Fruit fly (Drosophila melanogaster) whole organism, wandering third instar larva: ENCODE measurements around the gene CG15431.

Experiments used
- Hr78 ChIP-seq: fragments of >200 bp; optimal IDR thresholded peaks from 2 replicates; lab custom pipeline; 2017; ENCODE audit warnings: missing biosample characterization, missing genetic modification characterization
- Hr83 ChIP-seq: fragments of 200-300 bp; sonication (Bioruptor generic); optimal IDR thresholded peaks from 2 replicates; lab custom pipeline; 2016; ENCODE audit warnings: missing biosample characterization, mild to moderate bottlenecking, missing genetic modification characterization, moderate library complexity; ENCODE audit not compliant: poor library complexity, severe bottlenecking
- Jra ChIP-seq: sonication (Bioruptor generic); optimal IDR thresholded peaks from 2 replicates; lab custom pipeline; 2016; ENCODE audit warnings: missing biosample characterization, missing genetic modification characterization
- Myc ChIP-seq: fragments of >200 bp; optimal IDR thresholded peaks from 2 replicates; lab custom pipeline; 2017
- N ChIP-seq: fragments of >200 bp; optimal IDR thresholded peaks from 2 replicates; lab custom pipeline; 2018; ENCODE audit warnings: missing biosample characterization, missing external identifiers, missing genetic modification characterization
- dmrt93B ChIP-seq: fragments of 200-800 bp; sonication (Bioruptor generic); optimal IDR thresholded peaks from 2 replicates; lab custom pipeline; 2018; ENCODE audit warnings: missing biosample characterization, mild to moderate bottlenecking, missing genetic modification characterization
- dsf ChIP-seq: sonication (Bioruptor generic); optimal IDR thresholded peaks from 2 replicates; lab custom pipeline; 2016; ENCODE audit warnings: missing biosample characterization, missing genetic modification characterization, borderline replicate concordance
- h ChIP-seq: fragments of 200-800 bp; sonication (Bioruptor generic); optimal IDR thresholded peaks from 3 replicates; lab custom pipeline; 2016; ENCODE audit warnings: missing biosample characterization, mild to moderate bottlenecking, missing genetic modification characterization
- jim ChIP-seq: fragments of 175-275, 200-325 bp; sonication (Bioruptor generic); optimal IDR thresholded peaks from 2 replicates; lab custom pipeline; 2016; ENCODE audit warnings: missing biosample characterization, mild to moderate bottlenecking, missing genetic modification characterization
- lola ChIP-seq: fragments of >200 bp; optimal IDR thresholded peaks from 2 replicates; lab custom pipeline; 2017; ENCODE audit warnings: missing biosample characterization, missing genetic modification characterization
- sv ChIP-seq: fragments of 200-800 bp; sonication (Bioruptor generic); optimal IDR thresholded peaks from 3 replicates; lab custom pipeline; 2016; ENCODE audit warnings: missing biosample characterization, missing genetic modification characterization

DNA sequence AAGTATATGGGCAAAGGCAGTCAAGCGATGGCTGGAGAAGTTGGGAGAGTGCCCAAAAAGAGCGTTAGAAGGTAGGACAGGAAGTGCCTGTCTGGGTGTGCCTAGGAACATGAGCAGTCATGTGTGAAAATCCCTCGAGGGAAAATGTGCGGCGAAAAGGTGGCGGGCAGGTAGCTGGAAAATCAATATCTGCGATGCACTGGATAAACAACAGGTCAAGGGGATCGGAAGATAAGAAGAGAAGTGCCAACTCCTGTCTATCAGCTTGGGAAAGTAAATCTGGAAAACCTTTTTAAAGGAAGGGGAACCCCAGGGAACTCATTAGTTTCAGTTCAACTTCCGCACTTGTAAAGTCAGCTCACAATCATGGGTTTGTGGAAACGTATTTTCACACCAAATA, 62.7 kb downstream of the CG15431 start:
- TF ChIP-seq Hr83 (GFP tag; lab: Kevin White, UChicago) (no peak), jim (no peak), N (GFP tag; lab: Kevin White, UChicago) (no peak), lola (GFP tag; lab: Kevin White, UChicago) (no peak), dsf (GFP tag; lab: Kevin White, UChicago) (no peak), dmrt93B (GFP tag; lab: Kevin White, UChicago) (no peak), sv (GFP tag; lab: Kevin White, UChicago) (no peak), h (GFP tag; lab: Kevin White, UChicago) (no peak), Jra (GFP tag; lab: Kevin White, UChicago) (no peak), Myc (lab: Kevin White, UChicago) (no peak), Hr78 (GFP tag; lab: Kevin White, UChicago) (no peak)
